Worm (Caenorhabditis elegans): Measurements from ENCODE around the gene rpb-6.

ce11 chrII:10559671-10560184 lies 19.5 kb upstream of the rpb-6 start:
- TF ChIP-seq attf-3 (GFP tag; conservative IDR thresholded peaks at IDR 0.05) (no peak), akir-1 (GFP tag; optimal IDR thresholded peaks at IDR 0.05) (no peak), chd-7 (tag; optimal IDR thresholded peaks at IDR 0.05) (no peak)

Data from whole organism, young adult.